Worm (Caenorhabditis elegans) whole organism, L3 larva: ENCODE data around the gene ZC395.5.

Experiments used
- R02D3.7 ChIP-seq: fragments of 150-350 bp; optimal IDR thresholded peaks from 2 replicates; lab custom pipeline; 2014; ENCODE audit warnings: missing biosample characterization, missing genetic modification characterization
- ZK546.5 ChIP-seq: sonication (generic microtip); optimal IDR thresholded peaks from 2 replicates; lab custom pipeline; 2017; ENCODE audit warnings: missing biosample characterization, missing genetic modification characterization
- aly-2 ChIP-seq: fragments of 150-350 bp; optimal IDR thresholded peaks from 2 replicates; lab custom pipeline; 2014; ENCODE audit warnings: missing biosample characterization, missing genetic modification characterization
- ama-1 ChIP-seq: fragments of 150-350 bp; optimal IDR thresholded peaks from 2 replicates; lab custom pipeline; 2018
- ceh-16 ChIP-seq: sonication (generic microtip); optimal IDR thresholded peaks from 2 replicates; lab custom pipeline; 2017; ENCODE audit warnings: missing biosample characterization, missing genetic modification characterization
- ceh-82 ChIP-seq: fragments of 150-350 bp; optimal IDR thresholded peaks from 2 replicates; lab custom pipeline; 2014; ENCODE audit warnings: missing biosample characterization, missing genetic modification characterization
- ceh-9 ChIP-seq: sonication (generic microtip); optimal IDR thresholded peaks from 2 replicates; lab custom pipeline; 2018; ENCODE audit warnings: missing biosample characterization, missing genetic modification characterization
- daf-12 ChIP-seq: fragments of 150-350 bp; optimal IDR thresholded peaks from 2 replicates; lab custom pipeline; 2014; ENCODE audit warnings: missing biosample characterization, missing genetic modification reagents, missing genetic modification characterization
- egl-27 ChIP-seq: sonication (generic microtip); optimal IDR thresholded peaks from 4 replicates; lab custom pipeline; 2017; ENCODE audit warnings: missing biosample characterization, missing genetic modification reagents, missing genetic modification characterization
- egl-5 ChIP-seq: fragments of 150-350 bp; optimal IDR thresholded peaks from 2 replicates; lab custom pipeline; 2017; ENCODE audit warnings: missing biosample characterization, missing genetic modification reagents, missing genetic modification characterization, inconsistent platforms
- elt-1 ChIP-seq: fragments of 150-350 bp; optimal IDR thresholded peaks from 2 replicates; lab custom pipeline; 2014; ENCODE audit warnings: missing biosample characterization, missing genetic modification characterization
- elt-2 ChIP-seq: sonication (generic microtip); optimal IDR thresholded peaks from 2 replicates; lab custom pipeline; 2016; ENCODE audit warnings: missing genetic modification reagents, mild to moderate bottlenecking, missing genetic modification characterization, missing compliant biosample characterization
- elt-3 ChIP-seq, 3 experiments: fragments of 150-350 bp in 1 of 3; sonication (generic microtip) in 2 of 3; optimal IDR thresholded peaks; 2 replicates in 2 of 3; 4 replicates in 1 of 3; lab custom pipeline; 2014 to 2017; ENCODE audit warnings: missing biosample characterization in 3 of 3, missing genetic modification characterization in 3 of 3
- eor-1 ChIP-seq, 2 experiments: fragments of 150-350 bp; optimal IDR thresholded peaks; 2 replicates each; lab custom pipeline; 2014 to 2018; ENCODE audit warnings: missing biosample characterization in 2 of 2, missing genetic modification characterization in 2 of 2
- fkh-10 ChIP-seq: sonication (generic microtip); optimal IDR thresholded peaks from 2 replicates; lab custom pipeline; 2017; ENCODE audit warnings: missing biosample characterization, missing genetic modification reagents, missing genetic modification characterization
- fkh-2 ChIP-seq: fragments of 150-350 bp; optimal IDR thresholded peaks from 2 replicates; lab custom pipeline; 2014; ENCODE audit warnings: missing biosample characterization, missing genetic modification reagents, missing genetic modification characterization
- fos-1 ChIP-seq: fragments of 150-350 bp; optimal IDR thresholded peaks from 2 replicates; lab custom pipeline; 2014; ENCODE audit warnings: missing biosample characterization, missing genetic modification characterization
- hmg-11 ChIP-seq: sonication (generic microtip); optimal IDR thresholded peaks from 2 replicates; lab custom pipeline; 2016; ENCODE audit warnings: missing genetic modification characterization, missing compliant biosample characterization
- jun-1 ChIP-seq: fragments of 150-350 bp; optimal IDR thresholded peaks from 2 replicates; lab custom pipeline; 2014; ENCODE audit warnings: missing biosample characterization, missing genetic modification reagents, missing genetic modification characterization
- lin-15B ChIP-seq: fragments of 150-350 bp; optimal IDR thresholded peaks from 2 replicates; lab custom pipeline; 2014; ENCODE audit warnings: missing biosample characterization, missing genetic modification characterization
- lin-39 ChIP-seq: fragments of 150-350 bp; optimal IDR thresholded peaks from 2 replicates; lab custom pipeline; 2018; ENCODE audit warnings: missing biosample characterization, missing genetic modification reagents, missing genetic modification characterization
- lsy-12 ChIP-seq: sonication (generic microtip); optimal IDR thresholded peaks from 2 replicates; lab custom pipeline; 2016; ENCODE audit warnings: mild to moderate bottlenecking, missing genetic modification characterization, missing compliant biosample characterization
- mdl-1 ChIP-seq: fragments of 150-350 bp; optimal IDR thresholded peaks from 2 replicates; lab custom pipeline; 2014; ENCODE audit warnings: missing biosample characterization, missing genetic modification characterization
- mml-1 ChIP-seq: fragments of 150-350 bp; sonication (generic microtip); optimal IDR thresholded peaks from 3 replicates; lab custom pipeline; 2014; ENCODE audit warnings: missing biosample characterization, missing genetic modification characterization
- nfya-1 ChIP-seq: sonication (generic microtip); optimal IDR thresholded peaks from 2 replicates; lab custom pipeline; 2017; ENCODE audit warnings: missing genetic modification characterization, mild to moderate bottlenecking, missing compliant biosample characterization, antibody characterized with exemption, moderate library complexity; ENCODE audit not compliant: insufficient read depth
- nhr-11 ChIP-seq: fragments of 150-350 bp; optimal IDR thresholded peaks from 2 replicates; lab custom pipeline; 2014; ENCODE audit warnings: missing biosample characterization, missing genetic modification characterization
- nhr-12 ChIP-seq: fragments of 150-350 bp; optimal IDR thresholded peaks from 2 replicates; lab custom pipeline; 2014; ENCODE audit warnings: missing biosample characterization, missing genetic modification characterization
- nhr-23 ChIP-seq: fragments of 150-350 bp; optimal IDR thresholded peaks from 2 replicates; lab custom pipeline; 2014; ENCODE audit warnings: missing biosample characterization, missing genetic modification reagents, missing genetic modification characterization
- nhr-237 ChIP-seq: fragments of 150-350 bp; optimal IDR thresholded peaks from 2 replicates; lab custom pipeline; 2014; ENCODE audit warnings: missing biosample characterization, missing genetic modification characterization
- nhr-25 ChIP-seq: sonication (generic microtip); optimal IDR thresholded peaks from 2 replicates; lab custom pipeline; 2017; ENCODE audit warnings: missing biosample characterization, missing genetic modification characterization
- nhr-28 ChIP-seq: fragments of 150-350 bp; optimal IDR thresholded peaks from 2 replicates; lab custom pipeline; 2014; ENCODE audit warnings: missing biosample characterization, missing genetic modification characterization
- nhr-43 ChIP-seq: sonication (generic microtip); optimal IDR thresholded peaks from 2 replicates; lab custom pipeline; 2016; ENCODE audit warnings: mild to moderate bottlenecking, missing genetic modification characterization, missing compliant biosample characterization; ENCODE audit not compliant: poor library complexity, severe bottlenecking
- nhr-67 ChIP-seq: fragments of 150-350 bp; optimal IDR thresholded peaks from 2 replicates; lab custom pipeline; 2014; ENCODE audit warnings: missing biosample characterization, missing genetic modification characterization
- nhr-76 ChIP-seq: fragments of 150-350 bp; sonication (generic microtip); optimal IDR thresholded peaks from 5 replicates; lab custom pipeline; 2014; ENCODE audit warnings: missing biosample characterization, missing genetic modification characterization
- nhr-77 ChIP-seq: fragments of 150-350 bp; optimal IDR thresholded peaks from 2 replicates; lab custom pipeline; 2014; ENCODE audit warnings: missing biosample characterization, missing genetic modification characterization
- pha-4 ChIP-seq: fragments of 150-350 bp; optimal IDR thresholded peaks from 2 replicates; lab custom pipeline; 2014; ENCODE audit warnings: missing biosample characterization, missing genetic modification reagents, missing genetic modification characterization
- pqm-1 ChIP-seq: fragments of 150-350 bp; optimal IDR thresholded peaks from 2 replicates; lab custom pipeline; 2017; ENCODE audit warnings: missing biosample characterization, missing genetic modification characterization, inconsistent platforms
- sea-2 ChIP-seq: fragments of 150-350 bp; sonication (generic microtip); optimal IDR thresholded peaks from 4 replicates; lab custom pipeline; 2014; ENCODE audit warnings: missing biosample characterization, missing genetic modification reagents, missing genetic modification characterization
- snpc-4 ChIP-seq: fragments of 150-350 bp; optimal IDR thresholded peaks from 2 replicates; lab custom pipeline; 2014; ENCODE audit warnings: missing biosample characterization, missing genetic modification characterization
- tbx-2 ChIP-seq: sonication (generic microtip); optimal IDR thresholded peaks from 2 replicates; lab custom pipeline; 2016; ENCODE audit warnings: mild to moderate bottlenecking, missing genetic modification characterization, missing compliant biosample characterization
- unc-62 ChIP-seq: fragments of 150-350 bp; sonication (generic microtip); optimal IDR thresholded peaks from 4 replicates; lab custom pipeline; 2014; ENCODE audit warnings: missing biosample characterization, missing genetic modification reagents, missing genetic modification characterization
- zag-1 ChIP-seq: fragments of 150-350 bp; optimal IDR thresholded peaks from 2 replicates; lab custom pipeline; 2014; ENCODE audit warnings: missing biosample characterization, missing genetic modification characterization
- ztf-11 ChIP-seq: fragments of 150-350 bp; optimal IDR thresholded peaks from 2 replicates; lab custom pipeline; 2014; ENCODE audit warnings: missing biosample characterization, missing genetic modification characterization
- ztf-4 ChIP-seq: fragments of 150-350 bp; optimal IDR thresholded peaks from 2 replicates; lab custom pipeline; 2014; ENCODE audit warnings: missing biosample characterization, missing genetic modification characterization

Gene ZC395.5

ce11 chrIII:5273396-5273857 is 5.8 kb downstream of the ZC395.5 start, which contains the start of gene ztf-8:
Gene ztf-8 (minus strand): TSS chrIII:5273471.
- no peak for TF ChIP-seq nfya-1 (tag; lab: Kevin White, UChicago)
- TF ChIP-seq R02D3.7: no peak
- no peak for TF ChIP-seq ztf-11 (tag; lab: Kevin White, UChicago)
- TF ChIP-seq nhr-25 (tag; lab: Kevin White, UChicago): peak; percentile 12
- peak; percentile 15 for TF ChIP-seq tbx-2 (tag; lab: Kevin White, UChicago)
- no peak for TF ChIP-seq zag-1
- TF ChIP-seq fos-1 (tag; lab: Kevin White, UChicago): no peak
- TF ChIP-seq snpc-4 (tag; lab: Kevin White, UChicago): no peak
- TF ChIP-seq egl-27 (tag; lab: Kevin White, UChicago): no peak
- peak; percentile 27 for TF ChIP-seq elt-2 (tag; lab: Kevin White, UChicago)
- no peak for TF ChIP-seq eor-1 (tag; optimal IDR thresholded peaks at IDR 0.05; lab: Kevin White, UChicago)
- no peak for TF ChIP-seq unc-62 (GFP tag; lab: Kevin White, UChicago)
- no peak for TF ChIP-seq nhr-11 (tag; lab: Kevin White, UChicago)
- no peak for TF ChIP-seq elt-3 (tag; optimal IDR thresholded peaks at IDR 0.05; lab: Kevin White, UChicago)
- peak; percentile 17 for TF ChIP-seq pha-4 (tag; lab: Kevin White, UChicago)
- TF ChIP-seq pqm-1 (tag; lab: Kevin White, UChicago): no peak
- TF ChIP-seq fkh-10 (GFP tag; lab: Kevin White, UChicago): no peak
- no peak for TF ChIP-seq ceh-82
- no peak for TF ChIP-seq nhr-77
- no peak for TF ChIP-seq nhr-76 (tag; lab: Kevin White, UChicago)
- TF ChIP-seq mdl-1: no peak
- TF ChIP-seq nhr-23: no peak
- no peak for TF ChIP-seq daf-12 (tag; lab: Kevin White, UChicago)
- TF ChIP-seq egl-5 (tag; lab: Kevin White, UChicago): no peak
- no peak for TF ChIP-seq jun-1
- no peak for TF ChIP-seq sea-2 (GFP tag; lab: Kevin White, UChicago)

DNA sequence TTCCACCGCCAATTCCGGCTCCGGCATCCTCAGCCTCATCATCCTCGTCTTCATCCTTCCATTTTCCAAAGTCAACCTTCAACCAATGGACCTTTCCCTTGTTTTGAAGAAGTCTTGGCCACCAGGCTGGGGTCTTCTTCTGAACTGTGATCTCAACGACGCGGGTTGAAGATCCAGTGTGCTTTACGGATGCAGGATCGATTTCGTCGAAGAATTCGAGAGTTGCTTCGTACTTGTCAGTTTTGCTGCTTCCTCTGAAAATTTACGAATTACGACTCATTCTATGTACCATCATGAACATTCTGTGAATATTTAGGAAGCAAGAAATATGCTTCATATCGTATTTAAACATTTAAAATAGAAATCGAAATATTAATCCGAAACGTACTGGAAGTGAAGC is 6.6 kb downstream of the ZC395.5 start:
- TF ChIP-seq nhr-67 (tag; lab: Kevin White, UChicago) (no peak), fkh-2 (tag; lab: Kevin White, UChicago) (no peak), unc-62 (GFP tag; lab: Kevin White, UChicago) (no peak), ama-1 (lab: Kevin White, UChicago) (peak; percentile 67), ztf-4 (tag; lab: Kevin White, UChicago) (no peak), ztf-11 (tag; lab: Kevin White, UChicago) (no peak)

DNA sequence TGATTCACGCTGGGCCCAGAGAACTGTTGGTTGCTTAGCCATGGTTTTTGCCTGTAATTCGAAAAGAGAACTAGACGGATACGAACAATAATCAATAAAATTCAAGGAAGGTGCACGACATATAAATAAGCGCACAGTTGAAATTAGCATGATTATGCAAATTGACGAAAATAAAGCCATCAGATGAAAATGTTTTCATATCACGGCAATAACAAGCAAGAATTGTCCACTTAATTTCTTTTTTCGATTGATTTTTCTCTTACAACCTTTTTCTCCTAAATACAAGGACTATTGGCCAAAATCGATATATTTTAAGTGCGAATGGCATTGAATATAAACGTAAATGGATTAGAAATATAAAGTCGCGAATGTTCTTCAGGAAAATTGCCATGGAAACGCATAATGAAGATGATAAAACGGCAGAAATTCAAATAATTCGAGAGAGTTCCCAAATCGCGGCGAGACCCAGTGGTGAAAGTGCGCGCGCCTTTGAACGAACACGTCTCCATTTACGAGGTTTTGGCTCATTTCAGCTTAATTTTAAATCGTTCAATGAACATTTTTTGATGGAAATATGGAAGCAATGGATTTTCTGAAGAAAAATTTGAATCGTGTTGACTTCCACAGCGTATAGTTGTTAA is 7.2 kb downstream of the ZC395.5 start, which contains the start of the genes daf-41 and toc-1:
TSS of gene daf-41 (minus strand) at position 51 of the 641 bp plus-strand sequence.
TSS of gene toc-1 (plus strand) at position 537 of the 641 bp plus-strand sequence.
- TF ChIP-seq nhr-25 (tag; lab: Kevin White, UChicago): peak; percentile 47
- no peak for TF ChIP-seq eor-1 (tag; optimal IDR thresholded peaks at IDR 0.05; lab: Kevin White, UChicago)
- TF ChIP-seq jun-1: no peak
- TF ChIP-seq nhr-237: no peak
- TF ChIP-seq lin-15B (tag; lab: Kevin White, UChicago): peak; percentile 63
- TF ChIP-seq nhr-77: no peak
- TF ChIP-seq snpc-4 (tag; lab: Kevin White, UChicago): peak; percentile 25
- TF ChIP-seq fos-1 (tag; lab: Kevin White, UChicago): no peak
- TF ChIP-seq ceh-9 (tag; lab: Kevin White, UChicago): no peak
- TF ChIP-seq fkh-2 (tag; lab: Kevin White, UChicago): no peak
- TF ChIP-seq nfya-1 (tag; lab: Kevin White, UChicago): peak; percentile 71
- no peak for TF ChIP-seq elt-3 (tag; optimal IDR thresholded peaks at IDR 0.05; lab: Kevin White, UChicago)
- TF ChIP-seq tbx-2 (tag; lab: Kevin White, UChicago): no peak
- peak; percentile 45 for TF ChIP-seq hmg-11 (tag; lab: Kevin White, UChicago)
- TF ChIP-seq egl-5 (tag; lab: Kevin White, UChicago): no peak
- no peak for TF ChIP-seq ZK546.5 (tag; lab: Kevin White, UChicago)
- no peak for TF ChIP-seq nhr-12
- no peak for TF ChIP-seq nhr-76 (tag; lab: Kevin White, UChicago)
- TF ChIP-seq mml-1: no peak
- no peak for TF ChIP-seq fkh-10 (GFP tag; lab: Kevin White, UChicago)
- TF ChIP-seq mdl-1: no peak
- TF ChIP-seq ceh-82: no peak
- TF ChIP-seq elt-2 (tag; lab: Kevin White, UChicago): peak; percentile 20
- no peak for TF ChIP-seq daf-12 (tag; lab: Kevin White, UChicago)
- no peak for TF ChIP-seq aly-2 (tag; lab: Kevin White, UChicago)
- TF ChIP-seq egl-27 (tag; lab: Kevin White, UChicago): no peak
- no peak for TF ChIP-seq sea-2 (GFP tag; lab: Kevin White, UChicago)
- no peak for TF ChIP-seq nhr-43 (tag; lab: Kevin White, UChicago)
- no peak for TF ChIP-seq ceh-16 (tag; lab: Kevin White, UChicago)
- TF ChIP-seq ztf-11 (tag; lab: Kevin White, UChicago): no peak
- no peak for TF ChIP-seq ama-1 (lab: Kevin White, UChicago)
- TF ChIP-seq unc-62 (GFP tag; lab: Kevin White, UChicago): no peak
- no peak for TF ChIP-seq nhr-11 (tag; lab: Kevin White, UChicago)
- peak; percentile 55 for TF ChIP-seq pha-4 (tag; lab: Kevin White, UChicago)
- TF ChIP-seq lin-39 (tag; lab: Kevin White, UChicago): peak; percentile 4
- no peak for TF ChIP-seq lsy-12 (tag; lab: Kevin White, UChicago)
- no peak for TF ChIP-seq nhr-28 (tag; lab: Kevin White, UChicago)
- TF ChIP-seq elt-1: no peak
- no peak for TF ChIP-seq nhr-67 (tag; lab: Kevin White, UChicago)
- no peak for TF ChIP-seq zag-1
- TF ChIP-seq R02D3.7: no peak
